Worm (Caenorhabditis elegans) whole organism, L4/young adult: ENCODE data around the gene F47B7.2.

Experiments
- W03F9.2 ChIP-seq: fragments of 150-350 bp; optimal IDR thresholded peaks from 2 replicates; lab custom pipeline; 2014; ENCODE audit warnings: missing biosample characterization, missing genetic modification characterization
- dao-5 ChIP-seq: sonication (generic microtip); optimal IDR thresholded peaks from 2 replicates; lab custom pipeline; 2016; ENCODE audit warnings: missing genotype, missing genetic modification characterization, moderate library complexity, missing compliant biosample characterization
- him-1 ChIP-seq: sonication (generic microtip); optimal IDR thresholded peaks from 2 replicates; lab custom pipeline; 2016; ENCODE audit warnings: missing genotype, missing genetic modification reagents, missing genetic modification characterization, missing compliant biosample characterization

ce11 chrX:3794161-3794560 is 21.6 kb downstream of the F47B7.2 start:
- no peak for TF ChIP-seq him-1 (tag; lab: Kevin White, UChicago)
- no peak for TF ChIP-seq dao-5 (tag; lab: Kevin White, UChicago)
- no peak for TF ChIP-seq W03F9.2 (tag; lab: Kevin White, UChicago)
